Worm (Caenorhabditis elegans) whole organism, mixed stage, embryonic: ENCODE results near the gene F20D6.2.

Source experiments
- M03D4.4 ChIP-seq: sonication (generic microtip); optimal IDR thresholded peaks from 2 replicates; lab custom pipeline; 2017; ENCODE audit warnings: mild to moderate bottlenecking, missing genetic modification characterization, missing compliant biosample characterization
- blmp-1 ChIP-seq: fragments of 150-350 bp; optimal IDR thresholded peaks from 2 replicates; lab custom pipeline; 2014; ENCODE audit warnings: missing biosample characterization, missing genetic modification characterization
- ceh-39 ChIP-seq: fragments of 150-350 bp; optimal IDR thresholded peaks from 2 replicates; lab custom pipeline; 2014; ENCODE audit warnings: missing biosample characterization, missing genetic modification characterization
- ceh-83 ChIP-seq: fragments of 200-800 bp; sonication (Bioruptor generic); optimal IDR thresholded peaks from 2 replicates; lab custom pipeline; 2018; ENCODE audit warnings: mild to moderate bottlenecking, missing genetic modification characterization, missing compliant biosample characterization
- ces-1 ChIP-seq: fragments of 150-350 bp; optimal IDR thresholded peaks from 2 replicates; lab custom pipeline; 2014; ENCODE audit warnings: missing biosample characterization, missing genetic modification reagents, missing genetic modification characterization
- cnd-1 ChIP-seq: fragments of 200-800 bp; sonication (Bioruptor generic); optimal IDR thresholded peaks from 2 replicates; lab custom pipeline; 2018; ENCODE audit warnings: mild to moderate bottlenecking, missing genetic modification characterization, missing compliant biosample characterization
- drap-1 ChIP-seq: fragments of 200-800 bp; sonication (Bioruptor generic); optimal IDR thresholded peaks from 3 replicates; lab custom pipeline; 2018; ENCODE audit warnings: mild to moderate bottlenecking, missing genetic modification characterization, missing compliant biosample characterization
- elt-1 ChIP-seq: sonication (generic microtip); optimal IDR thresholded peaks from 2 replicates; lab custom pipeline; 2017; ENCODE audit warnings: missing genetic modification characterization, mild to moderate bottlenecking, missing compliant biosample characterization, antibody characterized with exemption, moderate library complexity, borderline replicate concordance; ENCODE audit not compliant: insufficient read depth
- elt-3 ChIP-seq: fragments of 150-350 bp; optimal IDR thresholded peaks from 2 replicates; lab custom pipeline; 2014; ENCODE audit warnings: missing biosample characterization, missing genetic modification characterization
- flh-1 ChIP-seq: fragments of 200-800 bp; sonication (Bioruptor generic); optimal IDR thresholded peaks from 2 replicates; lab custom pipeline; 2018; ENCODE audit warnings: mild to moderate bottlenecking, missing genetic modification characterization, moderate library complexity, missing compliant biosample characterization
- ham-2 ChIP-seq: fragments of 200-800 bp; sonication (Bioruptor generic); optimal IDR thresholded peaks from 2 replicates; lab custom pipeline; 2018; ENCODE audit warnings: mild to moderate bottlenecking, missing genetic modification characterization, missing compliant biosample characterization
- hlh-1 ChIP-seq: fragments of 150-350 bp; optimal IDR thresholded peaks from 2 replicates; lab custom pipeline; 2014; ENCODE audit warnings: missing biosample characterization, missing genetic modification reagents, missing genetic modification characterization
- lin-13 ChIP-seq: fragments of 150-350 bp; optimal IDR thresholded peaks from 2 replicates; lab custom pipeline; 2014; ENCODE audit warnings: missing biosample characterization, missing genetic modification characterization
- lin-32 ChIP-seq: fragments of 200-800 bp; sonication (Bioruptor generic); optimal IDR thresholded peaks from 2 replicates; lab custom pipeline; 2018; ENCODE audit warnings: mild to moderate bottlenecking, missing genetic modification characterization, missing compliant biosample characterization
- lsy-2 ChIP-seq: fragments of 150-350 bp; optimal IDR thresholded peaks from 2 replicates; lab custom pipeline; 2014; ENCODE audit warnings: missing biosample characterization, missing genetic modification characterization
- mab-5 ChIP-seq: fragments of 150-350 bp; optimal IDR thresholded peaks from 2 replicates; lab custom pipeline; 2014; ENCODE audit warnings: missing biosample characterization, missing genetic modification characterization
- mep-1 ChIP-seq: fragments of 150-350 bp; optimal IDR thresholded peaks from 2 replicates; lab custom pipeline; 2017; ENCODE audit warnings: missing biosample characterization, missing genetic modification reagents, missing genetic modification characterization, inconsistent platforms
- mls-2 ChIP-seq: sonication (generic microtip); optimal IDR thresholded peaks from 2 replicates; lab custom pipeline; 2016; ENCODE audit warnings: mild to moderate bottlenecking, missing genetic modification characterization, moderate library complexity, missing compliant biosample characterization
- nhr-12 ChIP-seq: fragments of 150-350 bp; optimal IDR thresholded peaks from 2 replicates; lab custom pipeline; 2014; ENCODE audit warnings: missing biosample characterization, missing genetic modification characterization
- nhr-2 ChIP-seq: fragments of 150-350 bp; optimal IDR thresholded peaks from 2 replicates; lab custom pipeline; 2014; ENCODE audit warnings: missing biosample characterization, missing genetic modification characterization
- nhr-237 ChIP-seq: fragments of 150-350 bp; optimal IDR thresholded peaks from 2 replicates; lab custom pipeline; 2014; ENCODE audit warnings: missing biosample characterization, missing genetic modification characterization
- nhr-28 ChIP-seq: fragments of 150-350 bp; optimal IDR thresholded peaks from 2 replicates; lab custom pipeline; 2014; ENCODE audit warnings: missing biosample characterization, missing genetic modification characterization
- nhr-76 ChIP-seq: sonication (generic microtip); optimal IDR thresholded peaks from 2 replicates; lab custom pipeline; 2017; ENCODE audit warnings: missing biosample characterization, missing genetic modification characterization
- pha-4 ChIP-seq: fragments of 150-350 bp; optimal IDR thresholded peaks from 2 replicates; lab custom pipeline; 2018; ENCODE audit warnings: missing biosample characterization, missing genetic modification reagents, missing genetic modification characterization
- sem-2 ChIP-seq: fragments of 200-800 bp; sonication (Bioruptor generic); optimal IDR thresholded peaks from 2 replicates; lab custom pipeline; 2018; ENCODE audit warnings: mild to moderate bottlenecking, missing genetic modification characterization, missing compliant biosample characterization
- snpc-4 ChIP-seq: fragments of 150-350 bp; optimal IDR thresholded peaks from 2 replicates; lab custom pipeline; 2014; ENCODE audit warnings: missing biosample characterization, missing genetic modification characterization
- sptf-1 ChIP-seq: sonication (generic microtip); optimal IDR thresholded peaks from 2 replicates; lab custom pipeline; 2017; ENCODE audit warnings: mild to moderate bottlenecking, missing genetic modification characterization, moderate library complexity, missing compliant biosample characterization
- tbx-8 ChIP-seq: fragments of 200-800 bp; sonication (Bioruptor generic); optimal IDR thresholded peaks from 2 replicates; lab custom pipeline; 2018; ENCODE audit warnings: mild to moderate bottlenecking, missing genetic modification characterization, moderate library complexity, missing compliant biosample characterization
- unc-120 ChIP-seq: sonication (generic microtip); optimal IDR thresholded peaks from 2 replicates; lab custom pipeline; 2017; ENCODE audit warnings: missing genetic modification characterization, missing compliant biosample characterization; ENCODE audit not compliant: poor library complexity, severe bottlenecking
- unc-39 ChIP-seq: fragments of 150-350 bp; optimal IDR thresholded peaks from 2 replicates; lab custom pipeline; 2014; ENCODE audit warnings: missing biosample characterization, missing genetic modification characterization
- zip-8 ChIP-seq: fragments of 150-350 bp; optimal IDR thresholded peaks from 2 replicates; lab custom pipeline; 2014; ENCODE audit warnings: missing biosample characterization, missing genetic modification characterization
- ztf-11 ChIP-seq: fragments of 150-350 bp; optimal IDR thresholded peaks from 2 replicates; lab custom pipeline; 2014; ENCODE audit warnings: missing biosample characterization, missing genetic modification characterization

F20D6.2 gene

ce11 chrV:8226812-8227211, 41.0 kb downstream of the F20D6.2 start, which contains the start of gene K07C11.10:
Gene K07C11.10 (minus strand): TSS chrV:8226912.
- no peak for TF ChIP-seq nhr-12 (tag; lab: Kevin White, UChicago)
- no peak for TF ChIP-seq nhr-76 (tag; lab: Kevin White, UChicago)
- no peak for TF ChIP-seq mab-5 (tag; lab: Kevin White, UChicago)
- no peak for TF ChIP-seq ces-1
- TF ChIP-seq flh-1 (GFP tag; lab: Kevin White, UChicago), result no peak
- no peak for TF ChIP-seq hlh-1
- TF ChIP-seq ceh-83 (GFP tag; lab: Kevin White, UChicago), result no peak
- no peak for TF ChIP-seq elt-3 (tag; lab: Kevin White, UChicago)
- no peak for TF ChIP-seq lin-32 (GFP tag; lab: Kevin White, UChicago)
- TF ChIP-seq, all 35 proteins: peak for 0

ce11 chrV:8228712-8229119, 42.9 kb downstream of the F20D6.2 start:
- TF ChIP-seq hlh-1 (peak; percentile 4), ztf-11 (no peak), pha-4 (tag; lab: Kevin White, UChicago) (peak; percentile 39), elt-1 (no peak), zip-8 (tag; lab: Kevin White, UChicago) (no peak), lsy-2 (peak; percentile 39), sptf-1 (tag; lab: Kevin White, UChicago) (peak; percentile 31), ceh-39 (tag; lab: Kevin White, UChicago) (peak; percentile 39), nhr-28 (no peak), drap-1 (GFP tag; lab: Kevin White, UChicago) (peak; percentile 83), nhr-237 (tag; lab: Kevin White, UChicago) (no peak), mep-1 (tag; lab: Kevin White, UChicago) (peak; percentile 23), blmp-1 (tag; lab: Kevin White, UChicago) (no peak), ham-2 (GFP tag; lab: Kevin White, UChicago) (no peak), lin-13 (peak; percentile 17), cnd-1 (peak; percentile 8), tbx-8 (GFP tag; lab: Kevin White, UChicago) (no peak), unc-120 (tag; lab: Kevin White, UChicago) (peak; percentile 95)
- TF ChIP-seq, all 35 proteins: peak for 10

- no peak for TF ChIP-seq elt-1
- no peak for TF ChIP-seq blmp-1 (tag; lab: Kevin White, UChicago)
- peak; percentile 68 for TF ChIP-seq ceh-83 (GFP tag; lab: Kevin White, UChicago)
- TF ChIP-seq sem-2 (GFP tag; lab: Kevin White, UChicago), result no peak
- TF ChIP-seq nhr-2 (tag; lab: Kevin White, UChicago), result no peak
- TF ChIP-seq lsy-2, result no peak
- TF ChIP-seq unc-120 (tag; lab: Kevin White, UChicago), result peak; percentile 38
- TF ChIP-seq drap-1 (GFP tag; lab: Kevin White, UChicago), result peak; percentile 11
- no peak for TF ChIP-seq snpc-4 (tag; lab: Kevin White, UChicago)
- no peak for TF ChIP-seq ceh-39 (tag; lab: Kevin White, UChicago)
- no peak for TF ChIP-seq nhr-28
- no peak for TF ChIP-seq mls-2 (tag; lab: Kevin White, UChicago)
- no peak for TF ChIP-seq ztf-11
- peak; percentile 5 for TF ChIP-seq M03D4.4
- no peak for TF ChIP-seq nhr-76 (tag; lab: Kevin White, UChicago)
- TF ChIP-seq lin-13, result no peak
These were observed 44.2 kb downstream of the F20D6.2 start for ce11 chrV:8230056-8230455.

- peak; percentile 46 for TF ChIP-seq cnd-1
- peak; percentile 45 for TF ChIP-seq ham-2 (GFP tag; lab: Kevin White, UChicago)
- peak; percentile 74 for TF ChIP-seq ceh-83 (GFP tag; lab: Kevin White, UChicago)
- TF ChIP-seq lin-32 (GFP tag; lab: Kevin White, UChicago), result peak; percentile 18
- TF ChIP-seq drap-1 (GFP tag; lab: Kevin White, UChicago), result peak; percentile 45
- no peak for TF ChIP-seq blmp-1 (tag; lab: Kevin White, UChicago)
- no peak for TF ChIP-seq nhr-76 (tag; lab: Kevin White, UChicago)
- peak; percentile 57 for TF ChIP-seq M03D4.4
- TF ChIP-seq snpc-4 (tag; lab: Kevin White, UChicago), result no peak
- TF ChIP-seq hlh-1, result peak; percentile 71
- TF ChIP-seq unc-39 (tag; lab: Kevin White, UChicago), result no peak
These were observed 49.5 kb downstream of the F20D6.2 start for ce11 chrV:8235331-8235730.
